Worm (Caenorhabditis elegans): ENCODE data around the gene lgc-43.

DNA sequence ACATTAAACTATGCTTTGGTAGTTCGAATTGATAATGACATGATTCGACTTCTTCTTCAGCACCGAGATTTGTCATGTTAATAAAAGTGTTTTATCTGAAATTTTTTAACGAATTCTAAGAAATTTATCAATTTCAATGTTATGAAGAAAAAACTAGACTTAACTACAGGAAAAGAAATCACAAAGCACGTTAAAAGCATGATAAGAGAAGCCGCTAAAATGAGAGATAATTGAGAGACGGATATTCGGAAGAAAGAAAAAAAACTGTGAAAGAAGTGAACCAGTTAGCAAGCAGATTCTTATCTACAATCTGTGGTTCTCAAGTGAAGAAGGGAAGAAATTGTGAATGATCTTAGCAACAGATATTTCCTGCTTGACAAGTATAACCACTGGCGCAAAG, 10.6 kb downstream of the lgc-43 start, which contains the start of gene C43F9.4:
- TF ChIP-seq vab-7 (GFP tag; IDR thresholded peaks at IDR 0.05): no peak
- no peak for TF ChIP-seq nhr-76 (tag; optimal IDR thresholded peaks at IDR 0.05)

All from whole organism, L4 larva.